Worm (Caenorhabditis elegans): ENCODE data around the gene str-209.

- TF ChIP-seq lsy-2 (tag; optimal IDR thresholded peaks at IDR 0.05), result no peak
- TF ChIP-seq nhr-111 (GFP tag; optimal IDR thresholded peaks at IDR 0.05), result no peak
- TF ChIP-seq nhr-48 (tag; optimal IDR thresholded peaks at IDR 0.05), result no peak
- TF ChIP-seq nhr-237 (tag; optimal IDR thresholded peaks at IDR 0.05), result no peak
These were observed 14.9 kb downstream of the str-209 start for ce11 chrV:4963606-4964005.
